Worm (Caenorhabditis elegans): ENCODE measurements around the gene egrh-1.

Gene egrh-1

DNA sequence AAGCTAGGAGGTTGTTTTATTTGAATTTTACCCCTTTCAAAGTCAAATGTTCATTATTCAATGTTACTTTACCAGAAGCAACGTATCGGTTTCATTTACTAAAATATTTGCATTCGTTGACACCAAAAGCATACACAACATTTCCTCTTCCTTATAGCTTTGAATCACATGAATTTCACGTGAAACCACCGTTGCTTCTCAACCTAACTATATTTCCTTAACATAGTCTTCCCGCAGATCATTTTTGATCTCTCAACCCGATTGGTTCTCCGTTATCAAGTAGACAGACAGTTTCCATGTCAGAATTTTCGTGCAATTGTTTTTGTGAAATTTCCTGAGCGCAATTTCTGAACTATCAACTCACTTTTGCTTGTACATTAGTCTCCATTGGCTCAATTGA is 35.8 kb upstream of the egrh-1 start:
- TF ChIP-seq nhr-19 (GFP tag; conservative IDR thresholded peaks at IDR 0.05) (peak; percentile 35), nhr-71 (tag; optimal IDR thresholded peaks at IDR 0.05) (peak; percentile 32), blmp-1 (tag; optimal IDR thresholded peaks at IDR 0.05) (peak; percentile 38), elt-3 (tag; optimal IDR thresholded peaks at IDR 0.05) (peak in 1 of 6 experiments; percentile 38), elt-2 (tag; optimal IDR thresholded peaks at IDR 0.05) (peak; percentile 42), C16A3.4 (tag; optimal IDR thresholded peaks at IDR 0.05) (no peak), snu-23 (GFP tag; optimal IDR thresholded peaks at IDR 0.05) (peak; percentile 14), ceh-63 (GFP tag; optimal IDR thresholded peaks at IDR 0.05) (no peak), lin-14 (GFP tag; optimal IDR thresholded peaks at IDR 0.05) (peak; percentile 5), nhr-20 (tag; optimal IDR thresholded peaks at IDR 0.05) (peak; percentile 40), hlh-4 (tag; optimal IDR thresholded peaks at IDR 0.05) (no peak), pax-3 (tag; optimal IDR thresholded peaks at IDR 0.05) (no peak), nhr-90 (tag; optimal IDR thresholded peaks at IDR 0.05; ENCODE audit: poor library complexity) (peak; percentile 12), nhr-85 (tag) (peak; percentile 53), lin-35 (GFP tag; optimal IDR thresholded peaks at IDR 0.05) (peak in 1 of 2 experiments; percentile 16)

DNA sequence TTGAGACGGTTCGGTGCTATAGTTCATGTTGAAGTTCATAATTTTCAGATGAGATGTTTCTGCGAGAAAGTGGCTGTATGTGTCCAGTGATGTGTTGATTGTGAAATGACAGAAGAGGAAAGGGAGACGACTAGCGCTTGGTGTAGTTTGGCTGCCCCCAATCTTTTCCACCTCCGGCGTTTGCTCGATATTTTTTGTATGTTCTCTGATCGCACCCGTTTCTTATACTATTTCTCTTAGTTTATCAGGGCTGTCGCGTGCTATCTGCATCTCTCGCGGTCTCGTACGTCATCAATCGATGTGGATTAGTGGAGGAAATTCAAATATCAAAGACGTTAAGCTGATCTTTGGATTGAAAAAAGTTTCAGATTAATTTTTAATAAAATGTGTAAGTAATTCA is 35.0 kb upstream of the egrh-1 start, which contains the start of gene atf-4:
Gene atf-4, minus strand, starts transcription at position 93 of the 400 bp plus-strand sequence.
- no peak for TF ChIP-seq zip-4 (GFP tag; optimal IDR thresholded peaks at IDR 0.05)
- no peak for TF ChIP-seq unc-62 (GFP tag; optimal IDR thresholded peaks at IDR 0.05)
- TF ChIP-seq nhr-11 (tag; optimal IDR thresholded peaks at IDR 0.05) = peak; percentile 70
- TF ChIP-seq efl-3 (GFP tag; optimal IDR thresholded peaks at IDR 0.05) = no peak
- peak; percentile 79 for TF ChIP-seq dsc-1 (tag; optimal IDR thresholded peaks at IDR 0.05)
- peak; percentile 17 for TF ChIP-seq C16A3.4 (tag; optimal IDR thresholded peaks at IDR 0.05)
- TF ChIP-seq unc-130 (tag; optimal IDR thresholded peaks at IDR 0.05) = peak; percentile 73
- peak; percentile 72 for TF ChIP-seq swsn-7 (tag; optimal IDR thresholded peaks at IDR 0.05)
- peak; percentile 66 for TF ChIP-seq elt-2 (tag; optimal IDR thresholded peaks at IDR 0.05)
- TF ChIP-seq tbx-2 (tag; optimal IDR thresholded peaks at IDR 0.05) = peak; percentile 76
- peak; percentile 17 for TF ChIP-seq blmp-1 (tag; optimal IDR thresholded peaks at IDR 0.05)
- no peak for TF ChIP-seq lir-3 (tag; optimal IDR thresholded peaks at IDR 0.05; ENCODE audit: poor library complexity)
- TF ChIP-seq snu-23 (GFP tag; optimal IDR thresholded peaks at IDR 0.05) = peak; percentile 86
- peak; percentile 90 for TF ChIP-seq lin-14 (GFP tag; optimal IDR thresholded peaks at IDR 0.05)
- TF ChIP-seq efl-1 (optimal IDR thresholded peaks at IDR 0.05) = peak; percentile 52 to 70
- TF ChIP-seq efl-1 (GFP tag; optimal IDR thresholded peaks at IDR 0.05 in 1 of 2) = peak; percentile 75 to 97
- TF ChIP-seq fkh-4 (tag; optimal IDR thresholded peaks at IDR 0.05; ENCODE audit: borderline replicate concordance) = no peak
- peak; percentile 53 to 75 for TF ChIP-seq lsy-2 (tag; optimal IDR thresholded peaks at IDR 0.05)
- TF ChIP-seq isw-1 (GFP tag; IDR thresholded peaks at IDR 0.05) = no peak
- 0 out of 2 replicates have a peak, but pooled peaks have one; percentile 47 for TF ChIP-seq mab-9 (GFP tag; IDR thresholded peaks at IDR 0.05)
- peak; percentile 17 for TF ChIP-seq pax-3 (tag; optimal IDR thresholded peaks at IDR 0.05)
- TF ChIP-seq ces-1 (GFP tag; optimal IDR thresholded peaks at IDR 0.05) = no peak
- TF ChIP-seq irx-1 (tag; optimal IDR thresholded peaks at IDR 0.05) = peak; percentile 28
- TF ChIP-seq elt-3 (tag; optimal IDR thresholded peaks at IDR 0.05) = peak in 2 of 6 experiments; percentile 43 to 56
- no peak for TF ChIP-seq ztf-11 (tag; optimal IDR thresholded peaks at IDR 0.05)
- TF ChIP-seq jun-1 (tag; optimal IDR thresholded peaks at IDR 0.05) = peak; percentile 7
- TF ChIP-seq C34B4.2 (tag; optimal IDR thresholded peaks at IDR 0.05) = no peak
- peak in 1 of 2 experiments; percentile 87 for TF ChIP-seq mdl-1 (tag; optimal IDR thresholded peaks at IDR 0.05)
- peak; percentile 80 for TF ChIP-seq fkh-8 (tag; optimal IDR thresholded peaks at IDR 0.05)
- peak; percentile 91 for TF ChIP-seq nhr-19 (GFP tag; conservative IDR thresholded peaks at IDR 0.05)
- peak; percentile 16 for TF ChIP-seq sox-4 (tag; optimal IDR thresholded peaks at IDR 0.05)
- TF ChIP-seq nhr-85 (tag) = peak; percentile 85
- TF ChIP-seq egl-13 (tag; optimal IDR thresholded peaks at IDR 0.05) = peak; percentile 60
- peak; percentile 52 for TF ChIP-seq nhr-90 (tag; optimal IDR thresholded peaks at IDR 0.05; ENCODE audit: poor library complexity)
- no peak for TF ChIP-seq hlh-17 (GFP tag; optimal IDR thresholded peaks at IDR 0.05; ENCODE audit: borderline replicate concordance)
- no peak for TF ChIP-seq nhr-84 (tag; optimal IDR thresholded peaks at IDR 0.05)
- peak; percentile 92 for TF ChIP-seq nhr-71 (tag; optimal IDR thresholded peaks at IDR 0.05)
- no peak for TF ChIP-seq hpl-2 (GFP tag; optimal IDR thresholded peaks at IDR 0.05)
- no peak for TF ChIP-seq C04F5.9 (tag; optimal IDR thresholded peaks at IDR 0.05)
- TF ChIP-seq unc-98 (GFP tag; IDR thresholded peaks at IDR 0.05) = no peak
- no peak for TF ChIP-seq nhr-12 (tag; optimal IDR thresholded peaks at IDR 0.05)
- no peak for TF ChIP-seq pag-3 (tag; optimal IDR thresholded peaks at IDR 0.05; ENCODE audit: borderline replicate concordance, insufficient read depth)
- no peak for TF ChIP-seq aly-2 (tag; optimal IDR thresholded peaks at IDR 0.05)
- no peak for TF ChIP-seq unc-30 (tag; optimal IDR thresholded peaks at IDR 0.05)
